Fruit fly (Drosophila melanogaster) whole organism, embryonic: ENCODE measurements around the gene dome.

Source experiments
- Atf-2 ChIP-seq: fragments of 200-800 bp; sonication (Bioruptor generic); optimal IDR thresholded peaks from 2 replicates; lab custom pipeline; 2016; ENCODE audit warnings: missing biosample characterization, missing genetic modification characterization
- BtbVII ChIP-seq: fragments of 200-800 bp; sonication (Bioruptor generic); optimal IDR thresholded peaks from 3 replicates; lab custom pipeline; 2017; ENCODE audit warnings: missing biosample characterization, mild to moderate bottlenecking, missing genetic modification characterization
- CG10979 ChIP-seq: fragments of 200-800 bp; sonication (Bioruptor generic); optimal IDR thresholded peaks from 2 replicates; lab custom pipeline; 2018; ENCODE audit warnings: missing biosample characterization, mild to moderate bottlenecking, missing genetic modification characterization, moderate library complexity
- CG11696 ChIP-seq: fragments of 200-800 bp; sonication (Bioruptor generic); IDR thresholded peaks from 2 replicates; pipeline ENCODE4 v1.3.6; 2022; ENCODE audit warnings: missing biosample characterization, missing genetic modification characterization
- CG12744 ChIP-seq: fragments of 200-800 bp; sonication (Bioruptor generic); optimal IDR thresholded peaks from 2 replicates; lab custom pipeline; 2016; ENCODE audit warnings: missing biosample characterization, missing genetic modification characterization
- CG14441 ChIP-seq: fragments of 200-800 bp; sonication (Bioruptor generic); IDR thresholded peaks from 2 replicates; pipeline ENCODE4 v1.3.6; 2022; ENCODE audit warnings: missing biosample characterization, missing genetic modification characterization
- CG1529 ChIP-seq: fragments of 200-800 bp; sonication (Bioruptor generic); optimal IDR thresholded peaks from 3 replicates; lab custom pipeline; 2018; ENCODE audit warnings: missing biosample characterization, missing genetic modification characterization
- CG15696 ChIP-seq: fragments of 200-800 bp; sonication (Bioruptor generic); optimal IDR thresholded peaks from 2 replicates; lab custom pipeline; 2019; ENCODE audit warnings: missing biosample characterization, mild to moderate bottlenecking, missing genetic modification characterization, moderate library complexity
- CG17359 ChIP-seq: fragments of 200-800 bp; sonication (Bioruptor generic); optimal IDR thresholded peaks from 3 replicates; lab custom pipeline; 2018; ENCODE audit warnings: missing biosample characterization, mild to moderate bottlenecking, missing genetic modification characterization, moderate library complexity
- CG18619 ChIP-seq: fragments of 200-800 bp; sonication (Bioruptor generic); optimal IDR thresholded peaks from 3 replicates; lab custom pipeline; 2017; ENCODE audit warnings: missing biosample characterization, mild to moderate bottlenecking, missing genetic modification characterization
- CG31224 ChIP-seq: fragments of 200-800 bp; sonication (Bioruptor generic); IDR thresholded peaks from 2 replicates; pipeline ENCODE4 v1.3.6; 2022; ENCODE audit warnings: missing biosample characterization, missing genetic modification characterization
- CG34376 ChIP-seq: fragments of 200-800 bp; sonication (Bioruptor generic); optimal IDR thresholded peaks from 2 replicates; lab custom pipeline; 2018; ENCODE audit warnings: missing biosample characterization, mild to moderate bottlenecking, missing genetic modification characterization
- CG34422 ChIP-seq: fragments of 200-800 bp; sonication (Bioruptor generic); IDR thresholded peaks from 3 replicates; pipeline ENCODE4 v1.3.6; 2022; ENCODE audit warnings: missing biosample characterization, missing genetic modification characterization
- CG4730 ChIP-seq: fragments of 200-800 bp; sonication (Bioruptor generic); IDR thresholded peaks from 2 replicates; pipeline ENCODE4 v1.3.6; 2022; ENCODE audit warnings: missing biosample characterization, missing genetic modification characterization
- CG4854 ChIP-seq: fragments of 200-800 bp; sonication (Bioruptor generic); optimal IDR thresholded peaks from 2 replicates; lab custom pipeline; 2016; ENCODE audit warnings: missing biosample characterization, missing genetic modification characterization, inconsistent platforms
- CG8089 ChIP-seq: fragments of 200-800 bp; sonication (Bioruptor generic); optimal IDR thresholded peaks from 3 replicates; lab custom pipeline; 2016; ENCODE audit warnings: missing biosample characterization, missing genetic modification characterization
- CG8281 ChIP-seq: fragments of 200-800 bp; sonication (Bioruptor generic); optimal IDR thresholded peaks from 2 replicates; lab custom pipeline; 2018; ENCODE audit warnings: missing biosample characterization, mild to moderate bottlenecking, missing genetic modification characterization, moderate library complexity
- CrebB ChIP-seq: fragments of 200-800 bp; sonication (Bioruptor generic); optimal IDR thresholded peaks from 3 replicates; lab custom pipeline; 2018; ENCODE audit warnings: missing biosample characterization, mild to moderate bottlenecking, missing genetic modification characterization
- E2f1 ChIP-seq: fragments of 200-800 bp; sonication (Bioruptor generic); IDR thresholded peaks from 2 replicates; pipeline ENCODE4 v1.3.6; 2022; ENCODE audit warnings: missing biosample characterization, missing genetic modification characterization
- Kr ChIP-seq: fragments of 200-800 bp; sonication (Bioruptor generic); optimal IDR thresholded peaks from 2 replicates; lab custom pipeline; 2017; ENCODE audit warnings: missing biosample characterization, mild to moderate bottlenecking, missing genetic modification characterization
- MBD-R2 ChIP-seq: fragments of 200-800 bp; sonication (Bioruptor generic); IDR thresholded peaks from 2 replicates; pipeline ENCODE4 v1.3.6; 2022; ENCODE audit warnings: missing biosample characterization, missing genetic modification characterization
- Med ChIP-seq: fragments of 200-800 bp; sonication (Bioruptor generic); peaks from one replicate; lab custom pipeline; 2016; ENCODE audit warnings: missing biosample characterization, missing genetic modification characterization, mild to moderate bottlenecking, inconsistent platforms, moderate library complexity
- Neu2 ChIP-seq: fragments of 200-800 bp; sonication (Bioruptor generic); optimal IDR thresholded peaks from 3 replicates; lab custom pipeline; 2016; ENCODE audit warnings: missing biosample characterization, missing genetic modification characterization, borderline replicate concordance
- NfI ChIP-seq: fragments of 200-800 bp; sonication (Bioruptor generic); optimal IDR thresholded peaks from 3 replicates; lab custom pipeline; 2018; ENCODE audit warnings: missing biosample characterization, mild to moderate bottlenecking, missing genetic modification characterization, moderate library complexity
- Poxn ChIP-seq: fragments of 200-800 bp; sonication (Bioruptor generic); IDR thresholded peaks from 2 replicates; pipeline ENCODE4 v1.3.6; 2022; ENCODE audit warnings: missing biosample characterization, missing genetic modification characterization
- Sox102F ChIP-seq: fragments of 200-800 bp; sonication (Bioruptor generic); optimal IDR thresholded peaks from 2 replicates; lab custom pipeline; 2018; ENCODE audit warnings: missing biosample characterization, mild to moderate bottlenecking, missing genetic modification characterization, moderate library complexity
- Spps ChIP-seq: fragments of 200-800 bp; sonication (Bioruptor generic); optimal IDR thresholded peaks from 2 replicates; lab custom pipeline; 2018; ENCODE audit warnings: missing biosample characterization, mild to moderate bottlenecking, missing genetic modification characterization
- Sry-δ ChIP-seq: fragments of 200-800 bp; sonication (Bioruptor generic); optimal IDR thresholded peaks from 2 replicates; lab custom pipeline; 2016; ENCODE audit warnings: missing biosample characterization, missing genetic modification characterization
- Stat92E ChIP-seq, 3 experiments: fragments of >200 bp in 2 of 3; fragments of 200-800 bp in 1 of 3; sonication (Bioruptor generic) in 1 of 3; optimal IDR thresholded peaks; 2 replicates each; lab custom pipeline; 2017 to 2019; ENCODE audit warnings: missing biosample characterization in 3 of 3, missing genetic modification characterization in 3 of 3, mild to moderate bottlenecking in 1 of 3, moderate library complexity in 1 of 3
- ab ChIP-seq: fragments of 200-800 bp; sonication (Bioruptor generic); optimal IDR thresholded peaks from 2 replicates; lab custom pipeline; 2016; ENCODE audit warnings: missing biosample characterization, missing genetic modification characterization
- ac ChIP-seq: fragments of 200-800 bp; sonication (Bioruptor generic); optimal IDR thresholded peaks from 3 replicates; lab custom pipeline; 2017; ENCODE audit warnings: missing biosample characterization, mild to moderate bottlenecking, missing genetic modification characterization
- az2 ChIP-seq: fragments of 200-800 bp; sonication (Bioruptor generic); optimal IDR thresholded peaks from 3 replicates; lab custom pipeline; 2016; ENCODE audit warnings: missing biosample characterization, missing genetic modification characterization
- bcd ChIP-seq: fragments of 200-800 bp; sonication (Bioruptor generic); optimal IDR thresholded peaks from 2 replicates; lab custom pipeline; 2017; ENCODE audit warnings: missing biosample characterization, mild to moderate bottlenecking, missing genetic modification characterization
- bsh ChIP-seq, 2 experiments: fragments of 200-800 bp; sonication (Bioruptor generic); optimal IDR thresholded peaks; 2 replicates each; lab custom pipeline; 2017 to 2018; ENCODE audit warnings: mild to moderate bottlenecking in 2 of 2, missing biosample characterization in 2 of 2, missing genetic modification characterization in 2 of 2, moderate library complexity in 1 of 2
- cg ChIP-seq: fragments of 200-800 bp; sonication (Bioruptor generic); optimal IDR thresholded peaks from 3 replicates; lab custom pipeline; 2019; ENCODE audit warnings: missing biosample characterization, mild to moderate bottlenecking, missing genetic modification characterization, moderate library complexity
- ci ChIP-seq: fragments of 200-800 bp; sonication (Bioruptor generic); IDR thresholded peaks from 3 replicates; pipeline ENCODE4 v1.3.6; 2022; ENCODE audit warnings: missing biosample characterization, missing genetic modification characterization
- crol ChIP-seq: fragments of 200-800 bp; sonication (Bioruptor generic); IDR thresholded peaks from 2 replicates; pipeline ENCODE4 v1.3.6; 2022; ENCODE audit warnings: missing biosample characterization, missing genetic modification characterization
- dysf ChIP-seq: fragments of 200-800 bp; sonication (Bioruptor generic); IDR thresholded peaks from 3 replicates; pipeline ENCODE4 v1.3.6; 2022; ENCODE audit warnings: missing biosample characterization, missing genetic modification characterization
- emc ChIP-seq: fragments of 200-800 bp; sonication (Bioruptor generic); optimal IDR thresholded peaks from 2 replicates; lab custom pipeline; 2016; ENCODE audit warnings: missing biosample characterization, missing genetic modification characterization
- en ChIP-seq: fragments of 200-800 bp; sonication (Bioruptor generic); optimal IDR thresholded peaks from 2 replicates; lab custom pipeline; 2016; ENCODE audit warnings: missing biosample characterization, missing genetic modification characterization
- fd96Cb ChIP-seq: fragments of 200-800 bp; sonication (Bioruptor generic); optimal IDR thresholded peaks from 2 replicates; lab custom pipeline; 2018; ENCODE audit warnings: missing biosample characterization, mild to moderate bottlenecking, missing genetic modification characterization, moderate library complexity
- gsb ChIP-seq: fragments of 200-800 bp; sonication (Bioruptor generic); IDR thresholded peaks from 2 replicates; pipeline ENCODE4 v1.3.6; 2022; ENCODE audit warnings: missing biosample characterization, missing genetic modification characterization
- jing ChIP-seq: fragments of 200-800 bp; sonication (Bioruptor generic); optimal IDR thresholded peaks from 2 replicates; lab custom pipeline; 2018; ENCODE audit warnings: missing biosample characterization, mild to moderate bottlenecking, missing genetic modification characterization
- kah ChIP-seq: fragments of 200-800 bp; sonication (Bioruptor generic); optimal IDR thresholded peaks from 2 replicates; lab custom pipeline; 2018; ENCODE audit warnings: missing biosample characterization, mild to moderate bottlenecking, missing genetic modification characterization
- onecut ChIP-seq: fragments of 200-800 bp; sonication (Bioruptor generic); IDR thresholded peaks from 2 replicates; pipeline ENCODE4 v1.3.6; 2022; ENCODE audit warnings: missing biosample characterization, missing genetic modification characterization
- prd ChIP-seq, 3 experiments: fragments of >200 bp in 2 of 3; fragments of 200-800 bp in 1 of 3; sonication (Bioruptor generic) in 1 of 3; optimal IDR thresholded peaks in 2 of 3; IDR thresholded peaks in 1 of 3; 2 replicates in 2 of 3; 3 replicates in 1 of 3; pipeline versions ENCODE4 v1.3.6 to Lab custom; 2017 to 2022; ENCODE audit warnings: missing biosample characterization in 1 of 3, missing genetic modification characterization in 1 of 3
- tin ChIP-seq: fragments of 200-800 bp; sonication (Bioruptor generic); optimal IDR thresholded peaks from 3 replicates; lab custom pipeline; 2016; ENCODE audit warnings: missing biosample characterization, missing genetic modification characterization
- trem ChIP-seq: fragments of 200-800 bp; optimal IDR thresholded peaks from 3 replicates; lab custom pipeline; 2019; ENCODE audit warnings: missing biosample characterization, mild to moderate bottlenecking, missing genetic modification characterization, moderate library complexity
- zen ChIP-seq: fragments of 200-800 bp; sonication (Bioruptor generic); optimal IDR thresholded peaks from 3 replicates; lab custom pipeline; 2018; ENCODE audit warnings: missing biosample characterization, mild to moderate bottlenecking, missing genetic modification characterization, moderate library complexity
- zfh2 ChIP-seq: fragments of 200-800 bp; sonication (Bioruptor generic); optimal IDR thresholded peaks from 2 replicates; lab custom pipeline; 2016; ENCODE audit warnings: missing biosample characterization, missing genetic modification characterization

The dome gene

dm6 chrX:19666991-19667409 is 16.3 kb downstream of the dome start, which contains the start of gene Zw (continued):
- TF ChIP-seq Stat92E (GFP tag; optimal IDR thresholded peaks at IDR 0.05; lab: Kevin White, UChicago) = no peak
- TF ChIP-seq ac (GFP tag; lab: Kevin White, UChicago) = no peak
- peak; percentile 52 for TF ChIP-seq NfI
- TF ChIP-seq BtbVII (GFP tag; lab: Kevin White, UChicago) = peak; percentile 26
- TF ChIP-seq Sox102F (GFP tag; lab: Kevin White, UChicago) = peak; percentile 26
- TF ChIP-seq ab (GFP tag; lab: Kevin White, UChicago) = peak; percentile 6
- 0 out of 2 replicates have a peak, but pooled peaks have one; percentile 38 for TF ChIP-seq CG31224
- no peak for TF ChIP-seq Sry-δ (GFP tag; lab: Kevin White, UChicago)
- TF ChIP-seq bcd (GFP tag; lab: Kevin White, UChicago) = peak; percentile 47
- TF ChIP-seq en = peak; percentile 0
- peak; percentile 28 for TF ChIP-seq cg
- TF ChIP-seq CG14441 (GFP tag; lab: Robert Waterston, UW) = peak; percentile 40; the same call in 1 of the 2 replicates
- peak; percentile 38; the same call in 1 of the 2 replicates for TF ChIP-seq MBD-R2 (GFP tag; lab: Robert Waterston, UW)
- TF ChIP-seq zfh2 (GFP tag; lab: Kevin White, UChicago) = peak; percentile 59
- no peak for TF ChIP-seq Spps (tag; lab: Kevin White, UChicago)
- 0 out of 2 replicates have a peak, but pooled peaks have one; percentile 28 for TF ChIP-seq onecut (GFP tag; lab: Robert Waterston, UW)
- TF ChIP-seq tin = peak; percentile 56
- TF ChIP-seq CG18619 (GFP tag; lab: Kevin White, UChicago) = peak; percentile 16
- peak; percentile 20 for TF ChIP-seq trem
- peak; percentile 42; the same call in 1 of the 2 replicates for TF ChIP-seq CG4730
- peak; percentile 45 for TF ChIP-seq az2 (GFP tag; lab: Kevin White, UChicago)
- peak; percentile 35 for TF ChIP-seq CG10979 (tag; lab: Kevin White, UChicago)
- TF ChIP-seq fd96Cb (tag; lab: Kevin White, UChicago) = peak; percentile 25
- peak in 1 of 2 experiments; percentile 34 for TF ChIP-seq bsh (GFP tag; optimal IDR thresholded peaks at IDR 0.05; lab: Kevin White, UChicago)
- TF ChIP-seq crol = 0 out of 2 replicates have a peak, but pooled peaks have one; percentile 19
- no peak for TF ChIP-seq kah (GFP tag; lab: Kevin White, UChicago)
- no peak for TF ChIP-seq CG11696
- no peak for TF ChIP-seq Neu2 (GFP tag; lab: Kevin White, UChicago)
- no peak for TF ChIP-seq CG8281
- TF ChIP-seq CG15696 (tag; lab: Kevin White, UChicago) = peak; percentile 51
- peak; percentile 72; the same call in 2 of the 3 replicates for TF ChIP-seq CG34422
- TF ChIP-seq Atf-2 = peak; percentile 15
- TF ChIP-seq dysf (GFP tag; lab: Robert Waterston, UW) = peak; percentile 72
- TF ChIP-seq zen (tag; lab: Kevin White, UChicago) = peak; percentile 20
- TF ChIP-seq prd (optimal IDR thresholded peaks at IDR 0.05; lab: Kevin White, UChicago) = no peak
- TF ChIP-seq prd (GFP tag; IDR thresholded peaks at IDR 0.05; lab: Robert Waterston, UW) = peak; percentile 82
- TF ChIP-seq CG17359 = peak; percentile 31
- no peak for TF ChIP-seq Poxn (GFP tag; lab: Robert Waterston, UW)
- TF ChIP-seq CG1529 (GFP tag; lab: Kevin White, UChicago) = peak; percentile 0
- TF ChIP-seq gsb (GFP tag; lab: Robert Waterston, UW) = peak; percentile 21; the same call in 1 of the 2 replicates
- TF ChIP-seq CG8089 (GFP tag; lab: Kevin White, UChicago) = peak; percentile 10
- TF ChIP-seq E2f1 = peak; percentile 38; the same call in 1 of the 2 replicates
- TF ChIP-seq ci = peak; percentile 78
- no peak for TF ChIP-seq CrebB (tag; lab: Kevin White, UChicago)
- no peak for TF ChIP-seq Kr
- peak; percentile 88 for TF ChIP-seq Med (GFP tag; lab: Kevin White, UChicago)
- TF ChIP-seq emc (GFP tag; lab: Kevin White, UChicago) = no peak
- peak; percentile 38 for TF ChIP-seq CG34376 (GFP tag; lab: Kevin White, UChicago)
- TF ChIP-seq CG4854 (GFP tag; lab: Kevin White, UChicago) = no peak
- TF ChIP-seq jing (GFP tag; lab: Kevin White, UChicago) = no peak
- peak; percentile 36 for TF ChIP-seq CG12744 (GFP tag; lab: Kevin White, UChicago)
